Worm (Caenorhabditis elegans) whole organism, young adult: ENCODE measurements around the gene mlc-2.

Source experiments
- B0336.3 ChIP-seq: fragments of 200-800 bp; sonication (Bioruptor generic); IDR thresholded peaks from 2 replicates; pipeline ENCODE4 v1.3.6; 2022; ENCODE audit warnings: missing genetic modification characterization, missing compliant biosample characterization
- C17E4.6 ChIP-seq: fragments of 200-800 bp; sonication (Bioruptor generic); IDR thresholded peaks from 2 replicates; pipeline ENCODE4 v1.3.6; 2022; ENCODE audit warnings: missing genetic modification reagents, missing genetic modification characterization, missing compliant biosample characterization
- D2030.7 ChIP-seq: fragments of 200-800 bp; sonication (Bioruptor generic); IDR thresholded peaks from 2 replicates; pipeline ENCODE4 v1.3.6; 2022; ENCODE audit warnings: missing genetic modification reagents, missing genetic modification characterization, missing compliant biosample characterization
- F23B12.7 ChIP-seq: sonication (generic microtip); optimal IDR thresholded peaks from 2 replicates; lab custom pipeline; 2017; ENCODE audit warnings: missing genetic modification characterization, mild to moderate bottlenecking, missing compliant biosample characterization, antibody characterized with exemption, moderate library complexity; ENCODE audit not compliant: insufficient read depth
- F39B2.1 ChIP-seq: fragments of 200-800 bp; sonication (Bioruptor generic); IDR thresholded peaks from 2 replicates; pipeline ENCODE4 v1.3.6; 2022; ENCODE audit warnings: missing genetic modification reagents, missing genetic modification characterization, missing compliant biosample characterization
- F55B11.4 ChIP-seq: sonication (generic microtip); optimal IDR thresholded peaks from 2 replicates; lab custom pipeline; 2016; ENCODE audit warnings: missing compliant biosample characterization, missing genetic modification characterization, borderline replicate concordance; ENCODE audit not compliant: insufficient read depth
- K11D2.4 ChIP-seq: fragments of 200-800 bp; sonication (Bioruptor generic); IDR thresholded peaks from 2 replicates; pipeline ENCODE4 v1.3.6; 2022; ENCODE audit warnings: missing genetic modification reagents, missing genetic modification characterization, missing compliant biosample characterization
- T26A5.8 ChIP-seq: sonication (generic microtip); optimal IDR thresholded peaks from 2 replicates; lab custom pipeline; 2016; ENCODE audit warnings: missing genetic modification characterization, missing compliant biosample characterization
- akir-1 ChIP-seq: fragments of 200-800 bp; sonication (Bioruptor generic); optimal IDR thresholded peaks from 2 replicates; lab custom pipeline; 2018; ENCODE audit warnings: mild to moderate bottlenecking, missing genetic modification characterization, moderate library complexity, missing compliant biosample characterization
- ama-1 ChIP-seq, 3 experiments: fragments of 150-350 bp in 1 of 3; sonication (generic microtip) in 2 of 3; optimal IDR thresholded peaks; 2 replicates each; lab custom pipeline; 2014 to 2018; ENCODE audit warnings: missing biosample characterization in 2 of 3, missing genetic modification characterization in 2 of 3, missing genetic modification reagents in 2 of 3
- aptf-2 ChIP-seq: fragments of 200-800 bp; sonication (Bioruptor generic); conservative IDR thresholded peaks from 2 replicates; pipeline ENCODE4 v1.3.6; 2022; ENCODE audit warnings: missing genetic modification reagents, missing genetic modification characterization, missing compliant biosample characterization
- aptf-3 ChIP-seq: fragments of 200-800 bp; sonication (Bioruptor generic); IDR thresholded peaks from 2 replicates; pipeline ENCODE4 v1.3.6; 2022; ENCODE audit warnings: missing genetic modification characterization, missing compliant biosample characterization
- athp-1 ChIP-seq: sonication (generic microtip); optimal IDR thresholded peaks from 2 replicates; lab custom pipeline; 2017; ENCODE audit warnings: mild to moderate bottlenecking, missing genetic modification characterization, missing compliant biosample characterization
- attf-3 ChIP-seq: fragments of 200-800 bp; sonication (Bioruptor generic); conservative IDR thresholded peaks from 2 replicates; pipeline ENCODE4 v1.3.6; 2022; ENCODE audit warnings: missing genetic modification reagents, missing genetic modification characterization, missing compliant biosample characterization
- attf-5 ChIP-seq: fragments of 200-800 bp; sonication (Bioruptor generic); optimal IDR thresholded peaks from 2 replicates; lab custom pipeline; 2018; ENCODE audit warnings: mild to moderate bottlenecking, missing genetic modification characterization, missing compliant biosample characterization
- ceh-27 ChIP-seq: fragments of 200-800 bp; sonication (Bioruptor generic); optimal IDR thresholded peaks from 2 replicates; lab custom pipeline; 2018; ENCODE audit warnings: mild to moderate bottlenecking, missing genetic modification characterization, moderate library complexity, missing compliant biosample characterization
- ceh-79 ChIP-seq: sonication (generic microtip); optimal IDR thresholded peaks from 2 replicates; lab custom pipeline; 2017; ENCODE audit warnings: mild to moderate bottlenecking, missing genetic modification characterization, missing compliant biosample characterization
- dpff-1 ChIP-seq: sonication (generic microtip); optimal IDR thresholded peaks from 2 replicates; lab custom pipeline; 2017; ENCODE audit warnings: mild to moderate bottlenecking, missing genetic modification characterization, missing compliant biosample characterization
- egl-44 ChIP-seq: fragments of 200-800 bp; sonication (Bioruptor generic); IDR thresholded peaks from 2 replicates; pipeline ENCODE4 v1.3.6; 2022; ENCODE audit warnings: missing genetic modification reagents, missing genetic modification characterization, missing compliant biosample characterization
- egrh-3 ChIP-seq: fragments of 200-800 bp; sonication (Bioruptor generic); IDR thresholded peaks from 2 replicates; pipeline ENCODE4 v1.3.6; 2022; ENCODE audit warnings: missing genetic modification reagents, missing genetic modification characterization, missing compliant biosample characterization
- ets-4 ChIP-seq: fragments of 200-800 bp; sonication (Bioruptor generic); optimal IDR thresholded peaks from 2 replicates; lab custom pipeline; 2018; ENCODE audit warnings: mild to moderate bottlenecking, missing genetic modification characterization, missing compliant biosample characterization
- fkh-3 ChIP-seq: sonication (generic microtip); optimal IDR thresholded peaks from 2 replicates; lab custom pipeline; 2016; ENCODE audit warnings: mild to moderate bottlenecking, missing genetic modification characterization, missing compliant biosample characterization
- hmg-1.2 ChIP-seq: fragments of 200-800 bp; sonication (Bioruptor generic); IDR thresholded peaks from 2 replicates; pipeline ENCODE4 v1.3.6; 2022; ENCODE audit warnings: missing genetic modification reagents, missing genetic modification characterization, missing compliant biosample characterization
- hsf-1 ChIP-seq: fragments of 200-800 bp; sonication (Bioruptor generic); IDR thresholded peaks from 2 replicates; pipeline ENCODE4 v1.3.6; 2022; ENCODE audit warnings: missing genetic modification reagents, missing genetic modification characterization, missing compliant biosample characterization
- let-526 ChIP-seq: fragments of 200-800 bp; sonication (Bioruptor generic); IDR thresholded peaks from 2 replicates; pipeline ENCODE4 v1.3.6; 2022; ENCODE audit warnings: missing genetic modification reagents, missing genetic modification characterization, missing compliant biosample characterization
- lsy-27 ChIP-seq: sonication (generic microtip); optimal IDR thresholded peaks from 2 replicates; lab custom pipeline; 2017; ENCODE audit warnings: missing genetic modification characterization, mild to moderate bottlenecking, missing compliant biosample characterization, antibody characterized with exemption, missing genotype, borderline replicate concordance; ENCODE audit not compliant: insufficient read depth
- mcd-1 ChIP-seq: fragments of 200-800 bp; sonication (Bioruptor generic); IDR thresholded peaks from 2 replicates; pipeline ENCODE4 v1.3.6; 2022; ENCODE audit warnings: missing genetic modification reagents, missing genetic modification characterization, missing compliant biosample characterization
- mes-4 ChIP-seq: sonication (generic microtip); optimal IDR thresholded peaks from 2 replicates; lab custom pipeline; 2016; ENCODE audit warnings: missing genotype, missing genetic modification characterization, missing compliant biosample characterization
- nfya-2 ChIP-seq: fragments of 200-800 bp; sonication (Bioruptor generic); IDR thresholded peaks from 2 replicates; pipeline ENCODE4 v1.3.6; 2022; ENCODE audit warnings: missing genetic modification reagents, missing genetic modification characterization, missing compliant biosample characterization
- nhr-27 ChIP-seq: fragments of 200-800 bp; sonication (Bioruptor generic); optimal IDR thresholded peaks from 2 replicates; lab custom pipeline; 2018; ENCODE audit warnings: mild to moderate bottlenecking, missing genetic modification characterization, moderate library complexity, missing compliant biosample characterization
- rcor-1 ChIP-seq: fragments of 200-800 bp; sonication (Bioruptor generic); IDR thresholded peaks from 2 replicates; pipeline ENCODE4 v1.3.6; 2022; ENCODE audit warnings: missing genetic modification reagents, missing genetic modification characterization, missing compliant biosample characterization
- repo-1 ChIP-seq: sonication (generic microtip); optimal IDR thresholded peaks from 2 replicates; lab custom pipeline; 2017; ENCODE audit warnings: mild to moderate bottlenecking, missing genetic modification characterization, missing compliant biosample characterization
- sea-2 ChIP-seq: fragments of 200-800 bp; sonication (Bioruptor generic); IDR thresholded peaks from 2 replicates; pipeline ENCODE4 v1.3.6; 2022; ENCODE audit warnings: missing genetic modification characterization, missing compliant biosample characterization
- snpc-1.1 ChIP-seq: sonication (generic microtip); optimal IDR thresholded peaks from 2 replicates; lab custom pipeline; 2017; ENCODE audit warnings: missing genetic modification characterization, mild to moderate bottlenecking, missing compliant biosample characterization, antibody characterized with exemption, moderate library complexity, missing genotype, missing genetic modification reagents; ENCODE audit not compliant: insufficient read depth
- snpc-3.4 ChIP-seq: sonication (generic microtip); optimal IDR thresholded peaks from 2 replicates; lab custom pipeline; 2017; ENCODE audit warnings: missing genetic modification characterization, mild to moderate bottlenecking, missing compliant biosample characterization, antibody characterized with exemption, moderate library complexity, missing genotype, missing genetic modification reagents
- snpc-4 ChIP-seq, 5 experiments: fragments of 150-350 bp in 1 of 5; sonication (generic microtip) in 4 of 5; optimal IDR thresholded peaks; 2 replicates each; lab custom pipeline; 2014 to 2018; ENCODE audit warnings: missing genetic modification characterization in 5 of 5, missing biosample characterization in 3 of 5, antibody characterized with exemption in 2 of 5, mild to moderate bottlenecking in 2 of 5, missing compliant biosample characterization in 2 of 5, missing genotype in 2 of 5, moderate library complexity in 2 of 5, missing genetic modification reagents in 1 of 5
- tbp1 ChIP-seq: fragments of 200-800 bp; sonication (Bioruptor generic); optimal IDR thresholded peaks from 2 replicates; lab custom pipeline; 2018; ENCODE audit warnings: mild to moderate bottlenecking, missing genetic modification characterization, missing compliant biosample characterization
- tbx-9 ChIP-seq: sonication (generic microtip); optimal IDR thresholded peaks from 2 replicates; lab custom pipeline; 2016; ENCODE audit warnings: borderline replicate concordance, missing genetic modification characterization, inconsistent platforms, missing compliant biosample characterization
- tlf-1 ChIP-seq: fragments of 200-800 bp; sonication (Bioruptor generic); optimal IDR thresholded peaks from 2 replicates; lab custom pipeline; 2018; ENCODE audit warnings: mild to moderate bottlenecking, missing genetic modification characterization, missing compliant biosample characterization
- xnd-1 ChIP-seq: sonication (generic microtip); optimal IDR thresholded peaks from 2 replicates; lab custom pipeline; 2016; ENCODE audit warnings: missing genotype, missing genetic modification reagents, missing genetic modification characterization, missing compliant biosample characterization
- zfh-2 ChIP-seq: fragments of 200-800 bp; sonication (Bioruptor generic); conservative IDR thresholded peaks from 2 replicates; pipeline ENCODE4 v1.3.6; 2022; ENCODE audit warnings: missing genetic modification reagents, missing genetic modification characterization, missing compliant biosample characterization
- ztf-25 ChIP-seq: fragments of 200-800 bp; sonication (Bioruptor generic); IDR thresholded peaks from 2 replicates; pipeline ENCODE4 v1.3.6; 2022; ENCODE audit warnings: missing genetic modification reagents, missing genetic modification characterization, missing compliant biosample characterization
- ztf-26 ChIP-seq: sonication (generic microtip); optimal IDR thresholded peaks from 2 replicates; lab custom pipeline; 2017; ENCODE audit warnings: missing genetic modification characterization, missing compliant biosample characterization

mlc-2 gene

DNA sequence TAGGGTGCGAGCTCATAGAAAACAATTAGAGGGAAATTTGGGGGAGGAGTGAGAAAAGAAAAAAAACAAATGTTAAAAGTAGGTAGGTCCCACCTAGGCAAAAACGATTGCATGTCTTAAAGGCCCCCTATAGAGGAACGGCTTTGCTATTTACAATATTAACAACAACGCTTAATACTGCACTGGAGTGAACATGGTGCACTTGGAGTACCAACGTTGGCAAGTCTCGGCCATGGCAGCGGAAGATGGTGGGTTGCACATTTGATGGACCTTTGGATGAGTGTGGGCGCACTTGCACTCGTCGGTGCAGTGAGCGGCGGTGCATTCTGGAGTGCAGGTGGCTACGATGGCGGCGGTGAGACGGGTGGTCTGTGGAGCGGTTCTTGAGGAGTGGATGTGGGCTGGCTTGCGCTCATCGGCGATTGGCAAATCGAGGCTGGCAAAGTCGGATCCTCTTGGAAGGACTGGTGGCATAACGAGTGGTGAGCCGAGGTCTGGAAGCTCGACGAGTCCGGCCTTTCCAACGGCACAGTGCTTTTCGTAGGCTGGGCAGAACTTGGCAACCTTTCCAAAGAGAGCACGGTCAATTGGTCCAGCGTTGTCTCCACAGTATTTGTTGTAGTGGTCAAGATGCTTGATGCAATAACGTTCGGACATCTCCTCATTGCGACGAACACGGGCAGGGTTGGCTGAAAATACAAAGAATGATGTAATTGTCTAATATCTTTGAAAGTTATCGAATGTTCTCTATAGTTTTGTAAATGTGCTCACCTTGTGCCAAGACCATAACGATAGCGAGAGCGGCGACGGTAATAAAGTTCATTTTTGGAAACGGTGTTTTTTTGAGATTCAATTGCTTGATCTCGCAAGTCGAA is 35.6 kb downstream of the mlc-2 start:
- no peak for TF ChIP-seq mcd-1 (GFP tag; lab: Robert Waterston, UW)
- TF ChIP-seq zfh-2: peak; percentile 86
- TF ChIP-seq dpff-1: no peak
- no peak for TF ChIP-seq let-526 (GFP tag; lab: Robert Waterston, UW)
- peak; percentile 96 for TF ChIP-seq ama-1 (optimal IDR thresholded peaks at IDR 0.05; lab: Kevin White, UChicago)
- TF ChIP-seq ama-1 (GFP tag; optimal IDR thresholded peaks at IDR 0.05; lab: Kevin White, UChicago): no peak
- no peak for TF ChIP-seq athp-1 (tag; lab: Kevin White, UChicago)
- TF ChIP-seq snpc-1.1: no peak
- TF ChIP-seq nfya-2 (GFP tag; lab: Robert Waterston, UW): no peak
- TF ChIP-seq aptf-2 (GFP tag; lab: Robert Waterston, UW): 0 out of 2 replicates have a peak, but pooled peaks have one; percentile 12
- no peak for TF ChIP-seq hmg-1.2 (GFP tag; lab: Robert Waterston, UW)
- no peak for TF ChIP-seq tlf-1 (GFP tag; lab: Kevin White, UChicago)
- TF ChIP-seq F23B12.7 (tag; lab: Kevin White, UChicago): no peak
- TF ChIP-seq ets-4 (GFP tag; lab: Kevin White, UChicago): no peak
- TF ChIP-seq F55B11.4 (tag; lab: Kevin White, UChicago): no peak
- TF ChIP-seq sea-2 (GFP tag; lab: Robert Waterston, UW): no peak
- peak; percentile 78 for TF ChIP-seq ztf-26 (tag; lab: Kevin White, UChicago)
- no peak for TF ChIP-seq fkh-3 (tag; lab: Kevin White, UChicago)
- TF ChIP-seq egl-44 (GFP tag; lab: Robert Waterston, UW): no peak
- TF ChIP-seq attf-5 (GFP tag; lab: Kevin White, UChicago): no peak
- 0 out of 2 replicates have a peak, but pooled peaks have one; percentile 13 for TF ChIP-seq B0336.3 (GFP tag; lab: Robert Waterston, UW)
- no peak for TF ChIP-seq ztf-25 (GFP tag; lab: Robert Waterston, UW)
- no peak for TF ChIP-seq mes-4 (tag; lab: Kevin White, UChicago)
- TF ChIP-seq tbp1 (GFP tag; lab: Kevin White, UChicago): no peak
- TF ChIP-seq tbx-9 (tag; lab: Kevin White, UChicago): no peak
- no peak for TF ChIP-seq D2030.7
- peak; percentile 36 for TF ChIP-seq nhr-27 (tag; lab: Kevin White, UChicago)
- TF ChIP-seq attf-3 (GFP tag; lab: Robert Waterston, UW): no peak
- no peak for TF ChIP-seq T26A5.8 (tag; lab: Kevin White, UChicago)
- TF ChIP-seq lsy-27 (tag; lab: Kevin White, UChicago): no peak
- TF ChIP-seq K11D2.4: no peak
- peak; percentile 59 for TF ChIP-seq ceh-79 (tag; lab: Kevin White, UChicago)
- no peak for TF ChIP-seq xnd-1 (tag; lab: Kevin White, UChicago)
- TF ChIP-seq F39B2.1 (GFP tag; lab: Robert Waterston, UW): no peak
- peak; percentile 74; the same call in 1 of the 2 replicates for TF ChIP-seq egrh-3 (GFP tag; lab: Robert Waterston, UW)
- TF ChIP-seq repo-1 (tag; lab: Kevin White, UChicago): peak; percentile 41
- TF ChIP-seq snpc-3.4: no peak
- TF ChIP-seq ceh-27 (GFP tag; lab: Kevin White, UChicago): peak; percentile 2
- TF ChIP-seq akir-1: no peak
- no peak for TF ChIP-seq hsf-1 (GFP tag; lab: Robert Waterston, UW)
- no peak for TF ChIP-seq aptf-3
- no peak for TF ChIP-seq snpc-4 (GFP tag; optimal IDR thresholded peaks at IDR 0.05; lab: Kevin White, UChicago)
- TF ChIP-seq snpc-4 (tag; optimal IDR thresholded peaks at IDR 0.05; lab: Kevin White, UChicago): no peak
- no peak for TF ChIP-seq rcor-1 (GFP tag; lab: Robert Waterston, UW)
- TF ChIP-seq C17E4.6 (GFP tag; lab: Robert Waterston, UW): no peak
